Worm (Caenorhabditis elegans): Measurements from ENCODE around the gene plp-2.

DNA sequence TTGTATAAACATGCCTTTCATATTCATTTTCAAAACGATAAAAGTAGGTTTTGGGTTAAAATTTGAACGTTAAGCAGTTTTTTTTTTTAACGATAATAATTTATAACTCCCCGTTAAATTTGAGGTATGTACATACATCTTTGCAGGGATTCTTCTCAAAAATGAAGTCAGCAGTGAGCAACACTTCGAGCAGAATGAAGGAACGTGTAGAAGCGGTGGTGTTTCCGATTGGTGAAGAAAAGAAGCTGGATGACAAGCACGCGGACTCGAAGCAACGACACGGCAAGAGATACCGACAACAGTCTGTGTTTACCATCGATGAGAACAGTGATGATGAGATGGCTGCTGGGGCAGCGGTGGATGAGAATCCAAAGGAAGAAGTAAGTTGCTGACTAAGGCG lies 9.5 kb downstream of the plp-2 start:
- TF ChIP-seq athp-1 (tag; optimal IDR thresholded peaks at IDR 0.05) (no peak), xnd-1 (tag; optimal IDR thresholded peaks at IDR 0.05) (no peak), ztf-22 (GFP tag; optimal IDR thresholded peaks at IDR 0.05) (no peak)

Data from whole organism, young adult.